Fruit fly (Drosophila melanogaster) whole organism, embryonic: Measurements from ENCODE around the gene Mbs.

Source experiments
- ATbp ChIP-seq: fragments of 200-800 bp; sonication (Bioruptor generic); optimal IDR thresholded peaks from 2 replicates; lab custom pipeline; 2017; ENCODE audit warnings: missing biosample characterization, mild to moderate bottlenecking, missing genetic modification characterization, missing genetic modification reagents
- Abd-B ChIP-seq: fragments of 200-800 bp; sonication (Bioruptor generic); optimal IDR thresholded peaks from 2 replicates; lab custom pipeline; 2018; ENCODE audit warnings: missing biosample characterization, mild to moderate bottlenecking, missing genetic modification characterization, moderate library complexity
- Aef1 ChIP-seq: fragments of 200-800 bp; sonication (Bioruptor generic); IDR thresholded peaks from 3 replicates; pipeline ENCODE4 v1.3.6; 2022; ENCODE audit warnings: missing biosample characterization, missing genetic modification characterization
- Atf-2 ChIP-seq: fragments of 200-800 bp; sonication (Bioruptor generic); optimal IDR thresholded peaks from 2 replicates; lab custom pipeline; 2016; ENCODE audit warnings: missing biosample characterization, missing genetic modification characterization
- BtbVII ChIP-seq: fragments of 200-800 bp; sonication (Bioruptor generic); optimal IDR thresholded peaks from 3 replicates; lab custom pipeline; 2017; ENCODE audit warnings: missing biosample characterization, mild to moderate bottlenecking, missing genetic modification characterization
- CG10274 ChIP-seq: fragments of 200-800 bp; sonication (Bioruptor generic); optimal IDR thresholded peaks from 3 replicates; lab custom pipeline; 2017; ENCODE audit warnings: missing biosample characterization, mild to moderate bottlenecking, missing genetic modification characterization
- CG10979 ChIP-seq: fragments of 200-800 bp; sonication (Bioruptor generic); optimal IDR thresholded peaks from 2 replicates; lab custom pipeline; 2018; ENCODE audit warnings: missing biosample characterization, mild to moderate bottlenecking, missing genetic modification characterization, moderate library complexity
- CG11085 ChIP-seq: fragments of 200-800 bp; sonication (Bioruptor generic); IDR thresholded peaks from 2 replicates; pipeline ENCODE4 v1.3.6; 2022; ENCODE audit warnings: missing biosample characterization, missing genetic modification characterization
- CG12071 ChIP-seq: fragments of 200-800 bp; sonication (Bioruptor generic); optimal IDR thresholded peaks from 3 replicates; lab custom pipeline; 2018; ENCODE audit warnings: missing biosample characterization, mild to moderate bottlenecking, missing genetic modification characterization
- CG12155 ChIP-seq: fragments of 200-800 bp; sonication (Bioruptor generic); optimal IDR thresholded peaks from 3 replicates; lab custom pipeline; 2016; ENCODE audit warnings: missing biosample characterization, missing genetic modification characterization
- CG13296 ChIP-seq: fragments of 200-800 bp; sonication (Bioruptor generic); optimal IDR thresholded peaks from 3 replicates; lab custom pipeline; 2018; ENCODE audit warnings: missing biosample characterization, mild to moderate bottlenecking, missing genetic modification characterization
- CG13624 ChIP-seq: fragments of 200-800 bp; sonication (Bioruptor generic); optimal IDR thresholded peaks from 2 replicates; lab custom pipeline; 2016; ENCODE audit warnings: missing biosample characterization, missing genetic modification characterization
- CG16815 ChIP-seq: fragments of 200-800 bp; sonication (Bioruptor generic); optimal IDR thresholded peaks from 3 replicates; lab custom pipeline; 2017; ENCODE audit warnings: missing biosample characterization, mild to moderate bottlenecking, missing genetic modification characterization
- CG17361 ChIP-seq: fragments of 200-800 bp; sonication (Bioruptor generic); IDR thresholded peaks from 3 replicates; pipeline ENCODE4 v1.3.6; 2022; ENCODE audit warnings: missing biosample characterization, missing genetic modification characterization
- CG18011 ChIP-seq: fragments of 200-800 bp; sonication (Bioruptor generic); optimal IDR thresholded peaks from 2 replicates; lab custom pipeline; 2017; ENCODE audit warnings: missing biosample characterization, missing genetic modification characterization, mild to moderate bottlenecking, moderate library complexity, missing genotype
- CG2712 ChIP-seq: fragments of 200-800 bp; optimal IDR thresholded peaks from 3 replicates; lab custom pipeline; 2019; ENCODE audit warnings: missing biosample characterization, mild to moderate bottlenecking, missing genetic modification characterization, moderate library complexity
- CG30020 ChIP-seq: fragments of 200-800 bp; optimal IDR thresholded peaks from 2 replicates; lab custom pipeline; 2019; ENCODE audit warnings: missing biosample characterization, mild to moderate bottlenecking, missing genetic modification characterization, moderate library complexity
- CG31365 ChIP-seq: fragments of 200-800 bp; sonication (Bioruptor generic); optimal IDR thresholded peaks from 2 replicates; lab custom pipeline; 2018; ENCODE audit warnings: missing biosample characterization, mild to moderate bottlenecking, missing genetic modification characterization
- CG3281 ChIP-seq: fragments of 200-800 bp; sonication (Bioruptor generic); optimal IDR thresholded peaks from 3 replicates; lab custom pipeline; 2017; ENCODE audit warnings: missing biosample characterization, mild to moderate bottlenecking, missing genetic modification characterization
- CG4617 ChIP-seq: fragments of 200-800 bp; sonication (Bioruptor generic); optimal IDR thresholded peaks from 3 replicates; lab custom pipeline; 2016; ENCODE audit warnings: missing biosample characterization, missing genetic modification characterization, borderline replicate concordance
- CG4820 ChIP-seq: fragments of 200-800 bp; sonication (Bioruptor generic); optimal IDR thresholded peaks from 3 replicates; lab custom pipeline; 2016; ENCODE audit warnings: missing biosample characterization, missing genetic modification characterization
- CG6254 ChIP-seq: fragments of 200-800 bp; sonication (Bioruptor generic); optimal IDR thresholded peaks from 3 replicates; lab custom pipeline; 2017; ENCODE audit warnings: mild to moderate bottlenecking, missing biosample characterization, missing genetic modification reagents, missing genetic modification characterization
- CG6765 ChIP-seq: fragments of 200-800 bp; sonication (Bioruptor generic); optimal IDR thresholded peaks from 3 replicates; lab custom pipeline; 2017; ENCODE audit warnings: missing biosample characterization, mild to moderate bottlenecking, missing genetic modification characterization
- CG8478 ChIP-seq: fragments of >200 bp; optimal IDR thresholded peaks from 2 replicates; lab custom pipeline; 2018
- CG8944 ChIP-seq: fragments of 200-800 bp; sonication (Bioruptor generic); optimal IDR thresholded peaks from 3 replicates; lab custom pipeline; 2016; ENCODE audit warnings: missing biosample characterization, missing genetic modification characterization
- Dref ChIP-seq: fragments of 200-800 bp; sonication (Bioruptor generic); IDR thresholded peaks from 2 replicates; pipeline ENCODE4 v1.3.6; 2022; ENCODE audit warnings: missing biosample characterization, missing genetic modification characterization
- HLH54F ChIP-seq: fragments of 200-800 bp; sonication (Bioruptor generic); optimal IDR thresholded peaks from 3 replicates; lab custom pipeline; 2016; ENCODE audit warnings: missing biosample characterization, missing genetic modification characterization
- Lim3 ChIP-seq: fragments of 200-800 bp; sonication (Bioruptor generic); IDR thresholded peaks from 2 replicates; pipeline ENCODE4 v1.3.6; 2022; ENCODE audit warnings: missing biosample characterization, missing genetic modification characterization
- MBD-R2 ChIP-seq: fragments of 200-800 bp; sonication (Bioruptor generic); IDR thresholded peaks from 2 replicates; pipeline ENCODE4 v1.3.6; 2022; ENCODE audit warnings: missing biosample characterization, missing genetic modification characterization
- TFAM ChIP-seq: fragments of 200-800 bp; sonication (Bioruptor generic); optimal IDR thresholded peaks from 2 replicates; lab custom pipeline; 2017; ENCODE audit warnings: missing biosample characterization, missing genetic modification characterization, inconsistent platforms
- dan ChIP-seq: fragments of 200-800 bp; sonication (Bioruptor generic); IDR thresholded peaks from 2 replicates; pipeline ENCODE4 v1.3.6; 2022; ENCODE audit warnings: missing biosample characterization, missing genetic modification characterization
- fd102C ChIP-seq: fragments of 200-800 bp; sonication (Bioruptor generic); optimal IDR thresholded peaks from 2 replicates; lab custom pipeline; 2018; ENCODE audit warnings: missing biosample characterization, mild to moderate bottlenecking, missing genetic modification characterization, moderate library complexity
- gcm ChIP-seq: fragments of 200-800 bp; sonication (Bioruptor generic); optimal IDR thresholded peaks from 2 replicates; lab custom pipeline; 2019; ENCODE audit warnings: missing biosample characterization, mild to moderate bottlenecking, missing genetic modification characterization, moderate library complexity
- gro ChIP-seq: fragments of 200-800 bp; sonication (Bioruptor generic); optimal IDR thresholded peaks from 2 replicates; lab custom pipeline; 2016; ENCODE audit warnings: missing biosample characterization, missing genetic modification characterization
- hb ChIP-seq: fragments of 200-800 bp; sonication (Bioruptor generic); IDR thresholded peaks from 3 replicates; pipeline ENCODE4 v1.3.6; 2022; ENCODE audit warnings: missing biosample characterization, missing genetic modification characterization; ENCODE audit not compliant: partially characterized antibody
- hbn ChIP-seq: fragments of 200-800 bp; sonication (Bioruptor generic); IDR thresholded peaks from 2 replicates; pipeline ENCODE4 v1.3.6; 2022; ENCODE audit warnings: missing biosample characterization, missing genetic modification characterization; ENCODE audit not compliant: partially characterized antibody
- knrl ChIP-seq: fragments of 200-800 bp; sonication (Bioruptor generic); IDR thresholded peaks from 3 replicates; pipeline ENCODE4 v1.3.6; 2022; ENCODE audit warnings: missing biosample characterization, missing genetic modification characterization; ENCODE audit not compliant: partially characterized antibody
- lmd ChIP-seq: fragments of 200-800 bp; sonication (Bioruptor generic); IDR thresholded peaks from 2 replicates; pipeline ENCODE4 v1.3.6; 2022; ENCODE audit warnings: missing biosample characterization, missing genetic modification characterization
- mld ChIP-seq: fragments of 200-800 bp; sonication (Bioruptor generic); IDR thresholded peaks from 3 replicates; pipeline ENCODE4 v1.3.6; 2022; ENCODE audit warnings: missing biosample characterization, missing genetic modification characterization; ENCODE audit not compliant: partially characterized antibody
- pb ChIP-seq: fragments of 200-800 bp; sonication (Bioruptor generic); optimal IDR thresholded peaks from 3 replicates; lab custom pipeline; 2016; ENCODE audit warnings: missing biosample characterization, missing genetic modification characterization
- pho ChIP-seq: fragments of 200-800 bp; sonication (Bioruptor generic); optimal IDR thresholded peaks from 2 replicates; lab custom pipeline; 2016; ENCODE audit warnings: missing biosample characterization, missing genetic modification characterization
- pum ChIP-seq: fragments of 200-800 bp; sonication (Bioruptor generic); optimal IDR thresholded peaks from 2 replicates; lab custom pipeline; 2016; ENCODE audit warnings: missing biosample characterization, missing genetic modification characterization
- ro ChIP-seq: fragments of 200-800 bp; sonication (Bioruptor generic); IDR thresholded peaks from 2 replicates; pipeline ENCODE4 v1.3.6; 2022; ENCODE audit warnings: missing biosample characterization, missing genetic modification characterization
- sd ChIP-seq: fragments of 200-800 bp; sonication (Bioruptor generic); optimal IDR thresholded peaks from 3 replicates; lab custom pipeline; 2018; ENCODE audit warnings: missing biosample characterization, mild to moderate bottlenecking, missing genetic modification characterization, moderate library complexity
- slou ChIP-seq: fragments of 200-800 bp; sonication (Bioruptor generic); optimal IDR thresholded peaks from 3 replicates; lab custom pipeline; 2016; ENCODE audit warnings: missing biosample characterization, missing genetic modification characterization
- sug ChIP-seq: fragments of 200-800 bp; optimal IDR thresholded peaks from 2 replicates; lab custom pipeline; 2019; ENCODE audit warnings: missing biosample characterization, mild to moderate bottlenecking, missing genetic modification characterization, moderate library complexity
- tin ChIP-seq: fragments of 200-800 bp; sonication (Bioruptor generic); optimal IDR thresholded peaks from 3 replicates; lab custom pipeline; 2016; ENCODE audit warnings: missing biosample characterization, missing genetic modification characterization
- usp ChIP-seq: fragments of >200 bp; optimal IDR thresholded peaks from 2 replicates; lab custom pipeline; 2017; ENCODE audit warnings: missing biosample characterization, missing genetic modification characterization
- wor ChIP-seq: fragments of 200-800 bp; sonication (Bioruptor generic); IDR thresholded peaks from 2 replicates; pipeline ENCODE4 v1.3.6; 2022; ENCODE audit warnings: missing biosample characterization, missing genetic modification characterization
- zf30C ChIP-seq: fragments of 200-800 bp; sonication (Bioruptor generic); optimal IDR thresholded peaks from 3 replicates; lab custom pipeline; 2018; ENCODE audit warnings: missing biosample characterization, mild to moderate bottlenecking, missing genetic modification characterization

Mbs gene

dm6 chr3L:16043045-16043781, 8.5 kb upstream of the Mbs start (continued):
- TF ChIP-seq Dref (no peak), HLH54F (GFP tag; lab: Kevin White, UChicago) (no peak), CG17361 (GFP tag; lab: Robert Waterston, UW) (peak; percentile 76; the same call in 2 of the 3 replicates), pb (GFP tag; lab: Kevin White, UChicago) (no peak), CG3281 (peak; percentile 37), hbn (GFP tag; lab: Robert Waterston, UW) (no peak), CG12071 (GFP tag; lab: Kevin White, UChicago) (no peak), knrl (GFP tag; lab: Robert Waterston, UW) (no peak), lmd (GFP tag; lab: Robert Waterston, UW) (peak; percentile 9; the same call in 1 of the 2 replicates), gro (no peak), CG2712 (tag; lab: Kevin White, UChicago) (peak; percentile 81), hb (GFP tag; lab: Robert Waterston, UW) (no peak), tin (GFP tag; lab: Kevin White, UChicago) (no peak), CG10274 (GFP tag; lab: Kevin White, UChicago) (no peak), pho (GFP tag; lab: Kevin White, UChicago) (no peak), CG13624 (GFP tag; lab: Kevin White, UChicago) (no peak), CG30020 (tag; lab: Kevin White, UChicago) (no peak), Abd-B (GFP tag; lab: Kevin White, UChicago) (no peak), CG13296 (GFP tag; lab: Kevin White, UChicago) (peak; percentile 42), usp (GFP tag; lab: Kevin White, UChicago) (no peak), ro (GFP tag; lab: Robert Waterston, UW) (no peak), gcm (GFP tag; lab: Kevin White, UChicago) (no peak), dan (GFP tag; lab: Robert Waterston, UW) (no peak), CG4820 (GFP tag; lab: Kevin White, UChicago) (no peak), Lim3 (GFP tag; lab: Robert Waterston, UW) (no peak), CG8478 (lab: Kevin White, UChicago) (no peak), BtbVII (GFP tag; lab: Kevin White, UChicago) (peak; percentile 66), sug (tag; lab: Kevin White, UChicago) (no peak), CG11085 (GFP tag; lab: Robert Waterston, UW) (no peak), CG6254 (GFP tag; lab: Kevin White, UChicago) (peak; percentile 37), TFAM (GFP tag; lab: Kevin White, UChicago) (no peak), CG10979 (tag; lab: Kevin White, UChicago) (peak; percentile 62), ATbp (peak; percentile 19), MBD-R2 (GFP tag; lab: Robert Waterston, UW) (no peak), wor (GFP tag; lab: Robert Waterston, UW) (0 out of 2 replicates have a peak, but pooled peaks have one; percentile 35), Aef1 (GFP tag; lab: Robert Waterston, UW) (no peak), sd (peak; percentile 96), mld (GFP tag; lab: Robert Waterston, UW) (no peak), Atf-2 (GFP tag; lab: Kevin White, UChicago) (no peak), CG4617 (GFP tag; lab: Kevin White, UChicago) (no peak), CG18011 (GFP tag; lab: Kevin White, UChicago) (no peak), CG16815 (GFP tag; lab: Kevin White, UChicago) (peak; percentile 24), pum (GFP tag; lab: Kevin White, UChicago) (no peak), CG12155 (GFP tag; lab: Kevin White, UChicago) (no peak), fd102C (GFP tag; lab: Kevin White, UChicago) (no peak), CG8944 (GFP tag; lab: Kevin White, UChicago) (no peak), zf30C (GFP tag; lab: Kevin White, UChicago) (no peak), CG6765 (no peak), slou (GFP tag; lab: Kevin White, UChicago) (no peak), CG31365 (tag; lab: Kevin White, UChicago) (no peak)
